Fruit fly (Drosophila melanogaster) whole organism, pupa: ENCODE results near the gene CG9616.
A peak's percentile ranks its signal among the peaks of the same experiment; 100 is the strongest.

Experiments used
- CG10348 ChIP-seq: fragments of 200-800 bp; sonication (Bioruptor generic); IDR thresholded peaks from 2 replicates; pipeline ENCODE4 v1.3.6; 2022; ENCODE audit warnings: missing biosample characterization, missing genetic modification characterization
- CG12605 ChIP-seq: fragments of 200-800 bp; sonication (Bioruptor generic); IDR thresholded peaks from 2 replicates; pipeline ENCODE4 v1.3.6; 2022; ENCODE audit warnings: missing biosample characterization, missing genetic modification characterization
- CG13204 ChIP-seq: fragments of 200-800 bp; sonication (Bioruptor generic); optimal IDR thresholded peaks from 2 replicates; lab custom pipeline; 2018; ENCODE audit warnings: missing biosample characterization, mild to moderate bottlenecking, missing genetic modification characterization, moderate library complexity
- CG14655 ChIP-seq: fragments of 200-800 bp; sonication (Bioruptor generic); optimal IDR thresholded peaks from 3 replicates; lab custom pipeline; 2017; ENCODE audit warnings: mild to moderate bottlenecking, missing biosample characterization, missing genetic modification reagents, missing genetic modification characterization
- CG15710 ChIP-seq: fragments of 200-800 bp; sonication (Bioruptor generic); optimal IDR thresholded peaks from 2 replicates; lab custom pipeline; 2018; ENCODE audit warnings: missing biosample characterization, mild to moderate bottlenecking, missing genetic modification characterization, moderate library complexity
- CG17806 ChIP-seq: fragments of 200-800 bp; sonication (Bioruptor generic); optimal IDR thresholded peaks from 2 replicates; lab custom pipeline; 2018; ENCODE audit warnings: missing biosample characterization, mild to moderate bottlenecking, missing genetic modification characterization, moderate library complexity
- CG32121 ChIP-seq: fragments of 200-800 bp; sonication (Bioruptor generic); IDR thresholded peaks from 2 replicates; pipeline ENCODE4 v1.3.6; 2022; ENCODE audit warnings: missing biosample characterization, missing genetic modification characterization
- CG34367 ChIP-seq: fragments of 200-800 bp; sonication (Bioruptor generic); optimal IDR thresholded peaks from 2 replicates; lab custom pipeline; 2018; ENCODE audit warnings: missing biosample characterization, mild to moderate bottlenecking, missing genetic modification characterization
- CG4496 ChIP-seq: fragments of 200-800 bp; sonication (Bioruptor generic); IDR thresholded peaks from 3 replicates; pipeline ENCODE4 v1.3.6; 2022; ENCODE audit warnings: missing biosample characterization, missing genetic modification characterization
- CG8159 ChIP-seq: fragments of 200-800 bp; sonication (Bioruptor generic); optimal IDR thresholded peaks from 3 replicates; lab custom pipeline; 2018; ENCODE audit warnings: missing biosample characterization, mild to moderate bottlenecking, missing genetic modification characterization, moderate library complexity
- CG8301 ChIP-seq: fragments of 200-800 bp; sonication (Bioruptor generic); optimal IDR thresholded peaks from 2 replicates; lab custom pipeline; 2018; ENCODE audit warnings: missing biosample characterization, mild to moderate bottlenecking, missing genetic modification characterization
- CG9948 ChIP-seq: fragments of 200-800 bp; sonication (Bioruptor generic); optimal IDR thresholded peaks from 2 replicates; lab custom pipeline; 2018; ENCODE audit warnings: missing biosample characterization, mild to moderate bottlenecking, missing genetic modification characterization, moderate library complexity
- D1 ChIP-seq: fragments of 200-800 bp; sonication (Bioruptor generic); optimal IDR thresholded peaks from 2 replicates; lab custom pipeline; 2018; ENCODE audit warnings: missing biosample characterization, mild to moderate bottlenecking, missing genetic modification characterization, moderate library complexity
- EcR ChIP-seq: fragments of 200-800 bp; sonication (Bioruptor generic); optimal IDR thresholded peaks from 3 replicates; lab custom pipeline; 2019; ENCODE audit warnings: missing biosample characterization, missing genetic modification characterization, mild to moderate bottlenecking, moderate library complexity, missing genetic modification reagents
- Ets98B ChIP-seq: fragments of 200-800 bp; sonication (Bioruptor generic); IDR thresholded peaks from 2 replicates; pipeline ENCODE4 v1.3.6; 2022; ENCODE audit warnings: missing biosample characterization, missing genetic modification characterization
- Pif1A ChIP-seq: fragments of 200-800 bp; sonication (Bioruptor generic); optimal IDR thresholded peaks from 3 replicates; lab custom pipeline; 2016; ENCODE audit warnings: missing biosample characterization, missing genetic modification characterization
- Pif1B ChIP-seq: fragments of 200-800 bp; sonication (Bioruptor generic); optimal IDR thresholded peaks from 3 replicates; lab custom pipeline; 2016; ENCODE audit warnings: missing biosample characterization, missing genetic modification characterization
- Snoo ChIP-seq: fragments of 200-800 bp; sonication (Bioruptor generic); optimal IDR thresholded peaks from 3 replicates; lab custom pipeline; 2017; ENCODE audit warnings: missing biosample characterization, mild to moderate bottlenecking, missing genetic modification characterization, inconsistent platforms
- fd96Ca ChIP-seq: fragments of 200-800 bp; sonication (Bioruptor generic); IDR thresholded peaks from 3 replicates; pipeline ENCODE4 v1.3.6; 2022; ENCODE audit warnings: missing biosample characterization, missing genetic modification characterization
- gl ChIP-seq: fragments of 200-800 bp; sonication (Bioruptor generic); optimal IDR thresholded peaks from 2 replicates; lab custom pipeline; 2018; ENCODE audit warnings: missing biosample characterization, mild to moderate bottlenecking, missing genetic modification characterization
- rn ChIP-seq: fragments of 200-800 bp; sonication (Bioruptor generic); IDR thresholded peaks from 2 replicates; pipeline ENCODE4 v1.3.6; 2022; ENCODE audit warnings: missing biosample characterization, missing genetic modification characterization

The CG9616 gene

dm6 chr3R:14275519-14276172, 30.4 kb upstream of the CG9616 start:
- TF ChIP-seq rn, result no peak
- TF ChIP-seq D1 (tag; lab: Kevin White, UChicago), result no peak
- TF ChIP-seq CG32121, result no peak
- no peak for TF ChIP-seq Pif1A (GFP tag; lab: Kevin White, UChicago)
- TF ChIP-seq fd96Ca (GFP tag; lab: Robert Waterston, UW), result no peak
- TF ChIP-seq Snoo, result no peak
- TF ChIP-seq Pif1B (GFP tag; lab: Kevin White, UChicago), result no peak
- TF ChIP-seq gl (tag; lab: Kevin White, UChicago), result no peak
- TF ChIP-seq Ets98B, result no peak
- TF ChIP-seq CG4496 (GFP tag; lab: Robert Waterston, UW), result 0 out of 3 replicates have a peak, but pooled peaks have one; percentile 23
- no peak for TF ChIP-seq CG9948 (tag; lab: Kevin White, UChicago)
- TF ChIP-seq CG15710 (tag; lab: Kevin White, UChicago), result peak; percentile 64
- no peak for TF ChIP-seq CG8301 (tag; lab: Kevin White, UChicago)
- TF ChIP-seq CG10348 (GFP tag; lab: Robert Waterston, UW), result no peak
- no peak for TF ChIP-seq CG12605
- TF ChIP-seq CG34367 (tag; lab: Kevin White, UChicago), result peak; percentile 52
- TF ChIP-seq CG8159 (tag; lab: Kevin White, UChicago), result peak; percentile 76
- peak; percentile 51 for TF ChIP-seq EcR (GFP tag; lab: Kevin White, UChicago)
- TF ChIP-seq CG13204 (GFP tag; lab: Kevin White, UChicago), result peak; percentile 32
- peak; percentile 66 for TF ChIP-seq CG17806 (tag; lab: Kevin White, UChicago)
- TF ChIP-seq CG14655, result no peak

- TF ChIP-seq CG14655 (no peak), CG10348 (GFP tag; lab: Robert Waterston, UW) (no peak), CG8301 (tag; lab: Kevin White, UChicago) (no peak), rn (no peak), Ets98B (no peak), CG12605 (no peak), CG32121 (no peak), Snoo (no peak), CG15710 (tag; lab: Kevin White, UChicago) (no peak), EcR (GFP tag; lab: Kevin White, UChicago) (no peak), CG9948 (tag; lab: Kevin White, UChicago) (no peak), CG34367 (tag; lab: Kevin White, UChicago) (no peak), CG17806 (tag; lab: Kevin White, UChicago) (no peak)
Observed at dm6 chr3R:14262087-14262486, 16.8 kb upstream of the CG9616 start, which contains the start of the genes CG14839 and CG14841. TSS of gene CG14839 (plus strand) at chr3R:14262387. TSS of gene CG14841 (minus strand) at chr3R:14262418.

- no peak for TF ChIP-seq CG13204 (GFP tag; lab: Kevin White, UChicago)
- no peak for TF ChIP-seq CG9948 (tag; lab: Kevin White, UChicago)
- TF ChIP-seq Snoo, result no peak
- TF ChIP-seq CG12605, result no peak
- TF ChIP-seq Ets98B, result no peak
- no peak for TF ChIP-seq CG10348 (GFP tag; lab: Robert Waterston, UW)
- no peak for TF ChIP-seq D1 (tag; lab: Kevin White, UChicago)
- no peak for TF ChIP-seq CG34367 (tag; lab: Kevin White, UChicago)
- TF ChIP-seq CG17806 (tag; lab: Kevin White, UChicago), result no peak
- no peak for TF ChIP-seq rn
- TF ChIP-seq CG14655, result no peak
- TF ChIP-seq Pif1B (GFP tag; lab: Kevin White, UChicago), result no peak
- TF ChIP-seq CG15710 (tag; lab: Kevin White, UChicago), result no peak
- TF ChIP-seq CG8159 (tag; lab: Kevin White, UChicago), result no peak
- no peak for TF ChIP-seq EcR (GFP tag; lab: Kevin White, UChicago)
- no peak for TF ChIP-seq CG8301 (tag; lab: Kevin White, UChicago)
- TF ChIP-seq gl (tag; lab: Kevin White, UChicago), result no peak
- no peak for TF ChIP-seq CG4496 (GFP tag; lab: Robert Waterston, UW)
- no peak for TF ChIP-seq Pif1A (GFP tag; lab: Kevin White, UChicago)
- TF ChIP-seq CG32121, result no peak
Observed at dm6 chr3R:14261113-14261512, 15.8 kb upstream of the CG9616 start, which contains the start of gene CG14840. TSS of gene CG14840 (minus strand) at chr3R:14261213.

dm6 chr3R:14259821-14260220, 14.6 kb upstream of the CG9616 start, which contains the start of gene MetRS-m:
TSS of gene MetRS-m (minus strand) at chr3R:14259991.
- no peak for TF ChIP-seq CG13204 (GFP tag; lab: Kevin White, UChicago)

- TF ChIP-seq CG8301 (tag; lab: Kevin White, UChicago) (no peak), CG4496 (GFP tag; lab: Robert Waterston, UW) (no peak), CG9948 (tag; lab: Kevin White, UChicago) (no peak), CG14655 (no peak), fd96Ca (GFP tag; lab: Robert Waterston, UW) (no peak), D1 (tag; lab: Kevin White, UChicago) (no peak), Snoo (no peak), Ets98B (no peak), CG15710 (tag; lab: Kevin White, UChicago) (no peak), CG8159 (tag; lab: Kevin White, UChicago) (no peak), CG13204 (GFP tag; lab: Kevin White, UChicago) (no peak), CG34367 (tag; lab: Kevin White, UChicago) (no peak), CG10348 (GFP tag; lab: Robert Waterston, UW) (no peak), CG32121 (no peak), EcR (GFP tag; lab: Kevin White, UChicago) (no peak), Pif1A (GFP tag; lab: Kevin White, UChicago) (no peak), rn (no peak), gl (tag; lab: Kevin White, UChicago) (no peak), CG17806 (tag; lab: Kevin White, UChicago) (no peak), Pif1B (GFP tag; lab: Kevin White, UChicago) (no peak)
Observed at dm6 chr3R:14255808-14256207, 10.5 kb upstream of the CG9616 start, which contains the start of gene CG43179. TSS of gene CG43179 (plus strand) at chr3R:14256108.
